Fruit fly (Drosophila melanogaster) Kc167 (cell line): ENCODE measurements around the gene PH4alphaMP.

Experiments
- Myc ChIP-seq: fragments of >200 bp; optimal IDR thresholded peaks from 2 replicates; lab custom pipeline; 2017; ENCODE audit warnings: missing external identifiers
- Sin3A ChIP-seq: fragments of >200 bp; optimal IDR thresholded peaks from 2 replicates; lab custom pipeline; 2018; ENCODE audit warnings: missing external identifiers
- h ChIP-seq: fragments of >200 bp; optimal IDR thresholded peaks from 3 replicates; lab custom pipeline; 2018; ENCODE audit warnings: missing external identifiers
- insv ChIP-seq: fragments of >200 bp; optimal IDR thresholded peaks from 3 replicates; lab custom pipeline; 2018; ENCODE audit warnings: missing external identifiers
- psq ChIP-seq: fragments of >200 bp; optimal IDR thresholded peaks from 2 replicates; lab custom pipeline; 2017; ENCODE audit warnings: missing external identifiers
- ttk ChIP-seq: sonication (Bioruptor generic); optimal IDR thresholded peaks from 2 replicates; lab custom pipeline; 2017; ENCODE audit warnings: missing external identifiers

Gene PH4alphaMP

dm6 chr3R:30487828-30488227, 8.1 kb downstream of the PH4alphaMP start, which contains the start of gene Jon99Fii:
Jon99Fii (minus strand) TSS chr3R:30487928.
- TF ChIP-seq h (lab: Kevin White, UChicago), result no peak
- no peak for TF ChIP-seq Sin3A (lab: Kevin White, UChicago)
- no peak for TF ChIP-seq ttk (lab: Kevin White, UChicago)
- no peak for TF ChIP-seq insv (lab: Kevin White, UChicago)
- no peak for TF ChIP-seq Myc
- TF ChIP-seq psq, result no peak

dm6 chr3R:30476367-30476766, 19.6 kb downstream of the PH4alphaMP start, which contains the start of gene spdo:
spdo (plus strand) TSS chr3R:30476684.
- no peak for TF ChIP-seq psq
- no peak for TF ChIP-seq insv (lab: Kevin White, UChicago)
- no peak for TF ChIP-seq ttk (lab: Kevin White, UChicago)
- no peak for TF ChIP-seq Myc
- TF ChIP-seq Sin3A (lab: Kevin White, UChicago), result no peak
- no peak for TF ChIP-seq h (lab: Kevin White, UChicago)

dm6 chr3R:30475910-30476309, 20.0 kb downstream of the PH4alphaMP start:
- TF ChIP-seq h (lab: Kevin White, UChicago), result no peak
- no peak for TF ChIP-seq psq
- no peak for TF ChIP-seq insv (lab: Kevin White, UChicago)
- TF ChIP-seq Myc, result no peak
- no peak for TF ChIP-seq ttk (lab: Kevin White, UChicago)
- no peak for TF ChIP-seq Sin3A (lab: Kevin White, UChicago)

dm6 chr3R:30474667-30475213, 21.2 kb downstream of the PH4alphaMP start:
- TF ChIP-seq insv (lab: Kevin White, UChicago) (no peak), h (lab: Kevin White, UChicago) (no peak), ttk (lab: Kevin White, UChicago) (no peak)

- no peak for TF ChIP-seq Myc
- TF ChIP-seq psq, result no peak
- TF ChIP-seq h (lab: Kevin White, UChicago), result no peak
- TF ChIP-seq insv (lab: Kevin White, UChicago), result no peak
- TF ChIP-seq Sin3A (lab: Kevin White, UChicago), result no peak
- no peak for TF ChIP-seq ttk (lab: Kevin White, UChicago)
Observed at dm6 chr3R:30472331-30472730, 23.6 kb downstream of the PH4alphaMP start.

dm6 chr3R:30470690-30471089, 25.3 kb downstream of the PH4alphaMP start:
- no peak for TF ChIP-seq h (lab: Kevin White, UChicago)

dm6 chr3R:30467062-30467461, 28.9 kb downstream of the PH4alphaMP start:
- no peak for TF ChIP-seq insv (lab: Kevin White, UChicago)
- no peak for TF ChIP-seq h (lab: Kevin White, UChicago)
- TF ChIP-seq Sin3A (lab: Kevin White, UChicago), result no peak
- TF ChIP-seq Myc, result no peak
- no peak for TF ChIP-seq ttk (lab: Kevin White, UChicago)
- no peak for TF ChIP-seq psq

dm6 chr3R:30466515-30466914, 29.4 kb downstream of the PH4alphaMP start:
- TF ChIP-seq ttk (lab: Kevin White, UChicago) (no peak), Myc (no peak), insv (lab: Kevin White, UChicago) (no peak), psq (no peak), h (lab: Kevin White, UChicago) (no peak), Sin3A (lab: Kevin White, UChicago) (no peak)

dm6 chr3R:30465775-30466494, 30.0 kb downstream of the PH4alphaMP start, which contains the start of gene PH4alphaEFB:
PH4alphaEFB (plus strand) TSS chr3R:30466050.
- TF ChIP-seq Myc, result no peak
- TF ChIP-seq ttk (lab: Kevin White, UChicago), result no peak
- TF ChIP-seq h (lab: Kevin White, UChicago), result no peak
- TF ChIP-seq Sin3A (lab: Kevin White, UChicago), result no peak
- no peak for TF ChIP-seq psq
- no peak for TF ChIP-seq insv (lab: Kevin White, UChicago)

dm6 chr3R:30464244-30464643, 31.7 kb downstream of the PH4alphaMP start:
- no peak for TF ChIP-seq psq
- no peak for TF ChIP-seq h (lab: Kevin White, UChicago)
- TF ChIP-seq Myc, result no peak
- no peak for TF ChIP-seq Sin3A (lab: Kevin White, UChicago)
- TF ChIP-seq insv (lab: Kevin White, UChicago), result no peak
- TF ChIP-seq ttk (lab: Kevin White, UChicago), result no peak

- no peak for TF ChIP-seq Myc
- no peak for TF ChIP-seq psq
- TF ChIP-seq ttk (lab: Kevin White, UChicago), result no peak
- TF ChIP-seq insv (lab: Kevin White, UChicago), result no peak
- TF ChIP-seq Sin3A (lab: Kevin White, UChicago), result no peak
- TF ChIP-seq h (lab: Kevin White, UChicago), result no peak
Observed at dm6 chr3R:30461608-30462243, 34.2 kb downstream of the PH4alphaMP start.

dm6 chr3R:30460187-30460586, 35.8 kb downstream of the PH4alphaMP start:
- TF ChIP-seq insv (lab: Kevin White, UChicago) (no peak), ttk (lab: Kevin White, UChicago) (no peak), Sin3A (lab: Kevin White, UChicago) (no peak), Myc (no peak)
